Worm (Caenorhabditis elegans): ENCODE results near the gene dmsr-9.

Gene dmsr-9

DNA sequence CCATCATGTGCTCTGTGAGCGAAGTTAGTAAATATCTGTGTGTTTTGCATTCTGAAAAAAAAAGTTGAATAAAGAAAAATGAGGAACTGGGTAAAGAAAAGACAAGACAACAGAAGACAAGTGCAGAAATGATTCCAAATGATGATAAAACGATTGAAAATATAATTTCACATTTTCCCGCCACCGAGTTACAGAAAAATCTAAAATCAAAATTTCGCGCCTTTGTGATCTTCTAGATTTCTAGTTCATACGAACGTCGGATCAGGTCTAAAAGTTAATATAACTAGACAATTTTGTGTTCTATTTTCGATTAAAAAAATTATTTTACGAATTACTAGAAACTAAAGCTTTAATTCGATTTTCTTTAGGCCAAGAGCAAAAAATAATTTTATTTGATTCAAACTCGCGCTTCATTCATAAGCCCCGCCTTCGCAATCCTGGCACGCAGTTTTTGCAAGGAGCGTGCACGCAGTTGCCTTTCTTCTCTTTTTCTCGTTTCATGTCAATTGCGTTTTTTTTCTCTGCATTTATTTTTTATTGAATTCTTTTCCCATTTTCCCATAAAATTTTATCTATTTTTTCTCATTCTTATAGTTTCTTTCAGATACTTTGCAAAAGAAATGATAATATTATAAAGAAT, 14.5 kb downstream of the dmsr-9 start, which contains the start of the genes spn-4 and spe-39:
Gene spn-4 (minus strand): TSS at position 51 of the 640 bp plus-strand sequence.
Gene spe-39 (plus strand): TSS at position 599 of the 640 bp plus-strand sequence.
- TF ChIP-seq snpc-4 (tag; optimal IDR thresholded peaks at IDR 0.05), result peak; percentile 3
- TF ChIP-seq nhr-11 (tag; optimal IDR thresholded peaks at IDR 0.05), result no peak
- peak; percentile 90 for TF ChIP-seq unc-55 (GFP tag; optimal IDR thresholded peaks at IDR 0.05)
- TF ChIP-seq ceh-16 (tag; optimal IDR thresholded peaks at IDR 0.05), result peak; percentile 38
- no peak for TF ChIP-seq peb-1 (tag; optimal IDR thresholded peaks at IDR 0.05)
- no peak for TF ChIP-seq unc-62 (GFP tag; optimal IDR thresholded peaks at IDR 0.05)
- TF ChIP-seq skn-1 (tag; optimal IDR thresholded peaks at IDR 0.05), result no peak
- no peak for TF ChIP-seq ceh-82 (tag; optimal IDR thresholded peaks at IDR 0.05)
- TF ChIP-seq nhr-77 (tag; optimal IDR thresholded peaks at IDR 0.05), result no peak
- TF ChIP-seq nhr-10 (tag; optimal IDR thresholded peaks at IDR 0.05), result no peak
- TF ChIP-seq elt-3 (tag; optimal IDR thresholded peaks at IDR 0.05), result no peak
- TF ChIP-seq blmp-1 (tag; optimal IDR thresholded peaks at IDR 0.05; ENCODE audit: insufficient read depth), result peak; percentile 24
- no peak for TF ChIP-seq nhr-237 (tag; optimal IDR thresholded peaks at IDR 0.05)
- no peak for TF ChIP-seq ztf-4 (tag; optimal IDR thresholded peaks at IDR 0.05)
- peak; percentile 71 for TF ChIP-seq sma-3 (GFP tag; optimal IDR thresholded peaks at IDR 0.05)
- peak; percentile 2 for TF ChIP-seq zag-1 (tag; optimal IDR thresholded peaks at IDR 0.05)
- TF ChIP-seq ztf-11 (tag; optimal IDR thresholded peaks at IDR 0.05), result peak; percentile 25
- TF ChIP-seq ztf-1 (GFP tag; conservative IDR thresholded peaks at IDR 0.05), result no peak
- TF ChIP-seq R02D3.7 (tag; optimal IDR thresholded peaks at IDR 0.05), result peak; percentile 45
- peak; percentile 71 for TF ChIP-seq lin-11 (tag; optimal IDR thresholded peaks at IDR 0.05)
- no peak for TF ChIP-seq lin-39 (tag; optimal IDR thresholded peaks at IDR 0.05)
- TF ChIP-seq nhr-23 (tag; optimal IDR thresholded peaks at IDR 0.05), result no peak
- TF ChIP-seq egl-27 (tag; optimal IDR thresholded peaks at IDR 0.05), result peak; percentile 46
- peak; percentile 80 for TF ChIP-seq C34F6.9 (tag; optimal IDR thresholded peaks at IDR 0.05)
- peak; percentile 30 for TF ChIP-seq nhr-21 (tag; optimal IDR thresholded peaks at IDR 0.05)
- peak; percentile 70 for TF ChIP-seq nhr-129 (tag; optimal IDR thresholded peaks at IDR 0.05)
- TF ChIP-seq nhr-25 (tag; optimal IDR thresholded peaks at IDR 0.05), result no peak
- TF ChIP-seq mdl-1 (tag; optimal IDR thresholded peaks at IDR 0.05), result peak in 1 of 2 experiments; percentile 10
- TF ChIP-seq ama-1 (optimal IDR thresholded peaks at IDR 0.05), result no peak
- peak; percentile 64 for TF ChIP-seq lin-13 (GFP tag; optimal IDR thresholded peaks at IDR 0.05)
- TF ChIP-seq sma-9 (GFP tag; optimal IDR thresholded peaks at IDR 0.05), result peak; percentile 88
- TF ChIP-seq sma-9 (tag; optimal IDR thresholded peaks at IDR 0.05), result no peak
- no peak for TF ChIP-seq Y55F3AM.14 (GFP tag; optimal IDR thresholded peaks at IDR 0.05)
- no peak for TF ChIP-seq nhr-12 (tag; optimal IDR thresholded peaks at IDR 0.05)
- TF ChIP-seq alr-1 (tag; optimal IDR thresholded peaks at IDR 0.05), result no peak
- peak; percentile 62 for TF ChIP-seq sem-4 (tag; optimal IDR thresholded peaks at IDR 0.05)
- TF ChIP-seq lsy-2 (tag; optimal IDR thresholded peaks at IDR 0.05), result peak; percentile 40 to 84
- TF ChIP-seq mbf-1 (tag; optimal IDR thresholded peaks at IDR 0.05), result no peak
- peak; percentile 75 for TF ChIP-seq mab-5 (tag; optimal IDR thresholded peaks at IDR 0.05)
- TF ChIP-seq crh-2 (tag; optimal IDR thresholded peaks at IDR 0.05), result peak; percentile 55
- no peak for TF ChIP-seq aly-2 (tag; optimal IDR thresholded peaks at IDR 0.05)
- peak; percentile 74 for TF ChIP-seq F13H6.1 (tag; optimal IDR thresholded peaks at IDR 0.05)
- TF ChIP-seq gmeb-1 (tag; optimal IDR thresholded peaks at IDR 0.05), result peak; percentile 96
- TF ChIP-seq fos-1 (tag; optimal IDR thresholded peaks at IDR 0.05), result peak; percentile 32
- TF ChIP-seq elt-1 (tag; optimal IDR thresholded peaks at IDR 0.05), result no peak
- TF ChIP-seq dmd-4 (tag; optimal IDR thresholded peaks at IDR 0.05), result no peak
- TF ChIP-seq ZK546.5 (tag; optimal IDR thresholded peaks at IDR 0.05), result no peak
- no peak for TF ChIP-seq nhr-6 (tag; optimal IDR thresholded peaks at IDR 0.05)
- TF ChIP-seq unc-39 (tag; optimal IDR thresholded peaks at IDR 0.05), result no peak
